Fruit fly (Drosophila melanogaster) whole organism, prepupa: Measurements from ENCODE around the gene RanBP3.

Experiments
- CG10669 ChIP-seq: fragments of 200-800 bp; sonication (Bioruptor generic); optimal IDR thresholded peaks from 3 replicates; lab custom pipeline; 2018; ENCODE audit warnings: missing biosample characterization, mild to moderate bottlenecking, missing genetic modification characterization, moderate library complexity
- CG11762 ChIP-seq: fragments of 200-800 bp; sonication (Bioruptor generic); optimal IDR thresholded peaks from 3 replicates; lab custom pipeline; 2016; ENCODE audit warnings: missing biosample characterization, missing genetic modification characterization; ENCODE audit not compliant: insufficient read depth
- CG11902 ChIP-seq: fragments of 200-800 bp; sonication (Bioruptor generic); optimal IDR thresholded peaks from 3 replicates; lab custom pipeline; 2016; ENCODE audit warnings: missing biosample characterization, missing genetic modification characterization
- CG15336 ChIP-seq: fragments of 200-800 bp; sonication (Bioruptor generic); IDR thresholded peaks from 2 replicates; pipeline ENCODE4 v1.3.6; 2022; ENCODE audit warnings: missing biosample characterization, missing genetic modification characterization
- CG16779 ChIP-seq: fragments of 200-800 bp; sonication (Bioruptor generic); optimal IDR thresholded peaks from 3 replicates; lab custom pipeline; 2017; ENCODE audit warnings: missing biosample characterization, mild to moderate bottlenecking, missing genetic modification characterization
- CG3032 ChIP-seq: fragments of 200-800 bp; optimal IDR thresholded peaks from 2 replicates; lab custom pipeline; 2019; ENCODE audit warnings: missing biosample characterization, mild to moderate bottlenecking, missing genetic modification characterization, moderate library complexity
- CG34406 ChIP-seq: fragments of 200-800 bp; sonication (Bioruptor generic); optimal IDR thresholded peaks from 3 replicates; lab custom pipeline; 2016; ENCODE audit warnings: missing biosample characterization, missing genetic modification characterization
- CG3919 ChIP-seq: fragments of 200-800 bp; sonication (Bioruptor generic); optimal IDR thresholded peaks from 3 replicates; lab custom pipeline; 2016; ENCODE audit warnings: missing biosample characterization, missing genetic modification characterization
- CG4318 ChIP-seq: fragments of 200-800 bp; sonication (Bioruptor generic); optimal IDR thresholded peaks from 3 replicates; lab custom pipeline; 2017; ENCODE audit warnings: missing biosample characterization, mild to moderate bottlenecking, missing genetic modification characterization
- CG6163 ChIP-seq: fragments of 200-800 bp; sonication (Bioruptor generic); IDR thresholded peaks from 3 replicates; pipeline ENCODE4 v1.3.6; 2022; ENCODE audit warnings: missing biosample characterization, missing genetic modification characterization
- CG6276 ChIP-seq: fragments of 200-800 bp; sonication (Bioruptor generic); optimal IDR thresholded peaks from 2 replicates; lab custom pipeline; 2017; ENCODE audit warnings: missing biosample characterization, mild to moderate bottlenecking, missing genetic modification characterization
- CG6808 ChIP-seq: fragments of 200-800 bp; sonication (Bioruptor generic); optimal IDR thresholded peaks from 3 replicates; lab custom pipeline; 2017; ENCODE audit warnings: missing biosample characterization, missing genetic modification characterization, mild to moderate bottlenecking, moderate library complexity, missing genetic modification reagents
- CG6854 ChIP-seq: fragments of 200-800 bp; sonication (Bioruptor generic); optimal IDR thresholded peaks from 2 replicates; lab custom pipeline; 2017; ENCODE audit warnings: missing biosample characterization, mild to moderate bottlenecking, missing genetic modification characterization
- CG7368 ChIP-seq: fragments of 200-800 bp; sonication (Bioruptor generic); optimal IDR thresholded peaks from 3 replicates; lab custom pipeline; 2016; ENCODE audit warnings: missing biosample characterization, missing genetic modification characterization
- CG8119 ChIP-seq: fragments of 200-800 bp; sonication (Bioruptor generic); IDR thresholded peaks from 3 replicates; pipeline ENCODE4 v1.3.6; 2022; ENCODE audit warnings: missing biosample characterization, missing genetic modification characterization
- CG8319 ChIP-seq: fragments of 200-800 bp; sonication (Bioruptor generic); optimal IDR thresholded peaks from 3 replicates; lab custom pipeline; 2016; ENCODE audit warnings: missing biosample characterization, missing genetic modification characterization
- Eip75B ChIP-seq: fragments of 200-800 bp; sonication (Bioruptor generic); optimal IDR thresholded peaks from 3 replicates; lab custom pipeline; 2016; ENCODE audit warnings: missing biosample characterization, missing genetic modification characterization
- Eip78C ChIP-seq: fragments of 200-800 bp; sonication (Bioruptor generic); peaks from one replicate; lab custom pipeline; 2016; ENCODE audit warnings: missing biosample characterization, missing genetic modification characterization
- Eip93F ChIP-seq: fragments of 200-800 bp; sonication (Bioruptor generic); optimal IDR thresholded peaks from 2 replicates; lab custom pipeline; 2016; ENCODE audit warnings: missing biosample characterization, mild to moderate bottlenecking, missing genetic modification characterization
- Ets96B ChIP-seq: fragments of 200-800 bp; optimal IDR thresholded peaks from 2 replicates; lab custom pipeline; 2019; ENCODE audit warnings: missing biosample characterization, mild to moderate bottlenecking, missing genetic modification characterization, moderate library complexity
- Gug ChIP-seq: fragments of 200-800 bp; sonication (Bioruptor generic); IDR thresholded peaks from 2 replicates; pipeline ENCODE4 v1.3.6; 2022; ENCODE audit warnings: missing biosample characterization, missing genetic modification characterization
- Hr38 ChIP-seq: sonication (Bioruptor generic); optimal IDR thresholded peaks from 2 replicates; lab custom pipeline; 2016; ENCODE audit warnings: missing biosample characterization, missing genetic modification characterization
- Hr39 ChIP-seq: fragments of 200-800 bp; sonication (Bioruptor generic); optimal IDR thresholded peaks from 2 replicates; lab custom pipeline; 2016; ENCODE audit warnings: missing biosample characterization, missing genetic modification characterization
- Smox ChIP-seq: fragments of 200-800 bp; sonication (Bioruptor generic); optimal IDR thresholded peaks from 3 replicates; lab custom pipeline; 2016; ENCODE audit warnings: missing biosample characterization, missing genetic modification characterization
- Sox14 ChIP-seq: fragments of 200-800 bp; sonication (Bioruptor generic); optimal IDR thresholded peaks from 3 replicates; lab custom pipeline; 2016; ENCODE audit warnings: missing biosample characterization, missing genetic modification characterization
- acj6 ChIP-seq: fragments of 200-800 bp; sonication (Bioruptor generic); optimal IDR thresholded peaks from 3 replicates; lab custom pipeline; 2016; ENCODE audit warnings: missing biosample characterization, missing genetic modification characterization
- cyc ChIP-seq: fragments of 200-800 bp; sonication (Bioruptor generic); optimal IDR thresholded peaks from 3 replicates; lab custom pipeline; 2016; ENCODE audit warnings: missing biosample characterization, missing genetic modification characterization
- dac ChIP-seq: fragments of 200-800 bp; sonication (Bioruptor generic); optimal IDR thresholded peaks from 2 replicates; lab custom pipeline; 2017; ENCODE audit warnings: missing biosample characterization, mild to moderate bottlenecking, missing genetic modification characterization
- dsx ChIP-seq: fragments of 200-800 bp; optimal IDR thresholded peaks from 3 replicates; lab custom pipeline; 2019; ENCODE audit warnings: missing biosample characterization, mild to moderate bottlenecking, missing genetic modification characterization, moderate library complexity; ENCODE audit not compliant: poor library complexity, severe bottlenecking
- esn ChIP-seq: fragments of 200-800 bp; sonication (Bioruptor generic); optimal IDR thresholded peaks from 2 replicates; lab custom pipeline; 2016; ENCODE audit warnings: missing biosample characterization, mild to moderate bottlenecking, missing genetic modification characterization, moderate library complexity
- fd59A ChIP-seq: fragments of 200-800 bp; sonication (Bioruptor generic); optimal IDR thresholded peaks from 2 replicates; lab custom pipeline; 2017; ENCODE audit warnings: missing biosample characterization, mild to moderate bottlenecking, missing genetic modification characterization, missing genetic modification reagents
- fd85E ChIP-seq: fragments of 200-800 bp; sonication (Bioruptor generic); optimal IDR thresholded peaks from 3 replicates; lab custom pipeline; 2016; ENCODE audit warnings: missing biosample characterization, missing genetic modification characterization
- fkh ChIP-seq: fragments of 200-800 bp; sonication (Bioruptor generic); optimal IDR thresholded peaks from 3 replicates; lab custom pipeline; 2017; ENCODE audit warnings: missing biosample characterization, mild to moderate bottlenecking, missing genetic modification characterization, moderate library complexity
- lz ChIP-seq: fragments of 200-800 bp; sonication (Bioruptor generic); optimal IDR thresholded peaks from 3 replicates; lab custom pipeline; 2016; ENCODE audit warnings: missing biosample characterization, missing genetic modification characterization
- salr ChIP-seq, 2 experiments: fragments of 200-800 bp; sonication (Bioruptor generic); optimal IDR thresholded peaks; 3 replicates each; lab custom pipeline; 2016 to 2018; ENCODE audit warnings: missing biosample characterization in 2 of 2, missing genetic modification characterization in 2 of 2, mild to moderate bottlenecking in 1 of 2
- ss ChIP-seq, 2 experiments: fragments of 200-800 bp; sonication (Bioruptor generic); optimal IDR thresholded peaks; 2 replicates in 1 of 2; 3 replicates in 1 of 2; lab custom pipeline; 2017 to 2018; ENCODE audit warnings: mild to moderate bottlenecking in 2 of 2, missing biosample characterization in 2 of 2, missing genetic modification characterization in 2 of 2, moderate library complexity in 1 of 2
- svp ChIP-seq: fragments of 200-800 bp; sonication (Bioruptor generic); peaks from one replicate; lab custom pipeline; 2016; ENCODE audit warnings: missing biosample characterization, missing genetic modification characterization
- topi ChIP-seq: fragments of 200-800 bp; sonication (Bioruptor generic); optimal IDR thresholded peaks from 3 replicates; lab custom pipeline; 2016; ENCODE audit warnings: missing biosample characterization, missing genetic modification characterization
- vri ChIP-seq: fragments of 200-800 bp; sonication (Bioruptor generic); optimal IDR thresholded peaks from 3 replicates; lab custom pipeline; 2016; ENCODE audit warnings: missing biosample characterization, mild to moderate bottlenecking, missing genetic modification characterization

RanBP3 gene

DNA sequence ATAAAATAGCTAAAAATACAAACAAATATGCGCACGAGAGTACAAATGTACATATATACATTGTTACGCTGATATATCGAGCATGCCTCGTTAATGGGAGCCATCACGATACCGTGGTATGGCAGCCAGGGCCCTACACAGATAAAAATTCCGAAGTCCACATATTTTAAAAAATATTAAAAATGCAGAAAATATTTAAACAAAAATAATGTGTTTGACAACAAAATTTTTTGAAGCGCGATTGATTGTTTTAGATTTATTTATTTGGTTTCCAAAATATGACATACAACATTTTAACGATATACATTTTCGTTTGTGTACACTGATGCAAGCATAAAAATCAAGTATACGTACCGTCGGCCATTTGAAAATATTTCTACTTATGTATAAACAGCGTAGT lies 25.9 kb downstream of the RanBP3 start (continued):
- TF ChIP-seq Gug (GFP tag; lab: Robert Waterston, UW) (peak; percentile 81), CG11902 (GFP tag; lab: Kevin White, UChicago) (peak; percentile 33), CG15336 (GFP tag; lab: Robert Waterston, UW) (peak; percentile 85), CG4318 (peak; percentile 33), Eip93F (GFP tag; lab: Kevin White, UChicago) (no peak), CG11762 (GFP tag; lab: Kevin White, UChicago) (peak; percentile 5), CG6276 (GFP tag; lab: Kevin White, UChicago) (peak; percentile 75), topi (GFP tag; lab: Kevin White, UChicago) (peak; percentile 62), acj6 (GFP tag; lab: Kevin White, UChicago) (peak; percentile 63), svp (GFP tag; lab: Kevin White, UChicago) (peak; percentile 84), dac (peak; percentile 8), Eip78C (GFP tag; lab: Kevin White, UChicago) (peak; percentile 93), esn (GFP tag; lab: Kevin White, UChicago) (peak; percentile 78), CG10669 (GFP tag; lab: Kevin White, UChicago) (peak; percentile 55), CG6808 (GFP tag; lab: Kevin White, UChicago) (peak; percentile 61), fd85E (peak; percentile 20), Eip75B (GFP tag; lab: Kevin White, UChicago) (peak; percentile 67), cyc (GFP tag; lab: Kevin White, UChicago) (peak; percentile 52)

DNA sequence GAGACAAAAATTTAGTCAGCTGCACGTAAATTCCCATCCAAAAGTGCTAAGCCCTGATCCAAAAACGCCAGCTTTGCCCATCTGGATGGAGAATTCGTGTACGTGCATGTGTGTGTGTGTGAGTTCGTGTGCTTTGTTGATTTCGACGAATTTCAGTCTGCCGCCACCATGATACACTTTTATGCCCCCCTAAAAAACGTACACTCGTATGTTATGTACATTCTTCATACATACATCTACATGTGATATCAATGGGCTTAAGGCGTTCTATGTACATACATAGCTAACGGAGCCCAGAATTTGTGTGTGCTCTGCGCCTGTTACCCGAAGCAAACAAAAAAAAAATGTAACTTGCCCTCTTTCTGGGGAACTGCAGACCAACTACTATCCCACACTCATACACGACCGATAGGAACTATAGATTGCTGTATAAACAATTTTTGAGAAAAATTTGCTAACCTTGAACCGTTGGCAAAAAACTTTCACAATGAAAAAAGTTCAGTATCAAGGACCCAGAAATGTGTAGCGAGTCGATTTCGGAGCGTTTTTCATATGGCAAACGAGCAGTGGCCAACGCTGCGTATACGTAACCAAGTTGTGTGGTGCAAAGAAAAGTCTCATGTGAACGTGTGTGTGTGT lies 26.8 kb downstream of the RanBP3 start:
- TF ChIP-seq fkh (GFP tag; lab: Kevin White, UChicago) (peak; percentile 92), Sox14 (no peak), Eip78C (GFP tag; lab: Kevin White, UChicago) (peak; percentile 42), svp (GFP tag; lab: Kevin White, UChicago) (peak; percentile 74), vri (GFP tag; lab: Kevin White, UChicago) (peak; percentile 44)

DNA sequence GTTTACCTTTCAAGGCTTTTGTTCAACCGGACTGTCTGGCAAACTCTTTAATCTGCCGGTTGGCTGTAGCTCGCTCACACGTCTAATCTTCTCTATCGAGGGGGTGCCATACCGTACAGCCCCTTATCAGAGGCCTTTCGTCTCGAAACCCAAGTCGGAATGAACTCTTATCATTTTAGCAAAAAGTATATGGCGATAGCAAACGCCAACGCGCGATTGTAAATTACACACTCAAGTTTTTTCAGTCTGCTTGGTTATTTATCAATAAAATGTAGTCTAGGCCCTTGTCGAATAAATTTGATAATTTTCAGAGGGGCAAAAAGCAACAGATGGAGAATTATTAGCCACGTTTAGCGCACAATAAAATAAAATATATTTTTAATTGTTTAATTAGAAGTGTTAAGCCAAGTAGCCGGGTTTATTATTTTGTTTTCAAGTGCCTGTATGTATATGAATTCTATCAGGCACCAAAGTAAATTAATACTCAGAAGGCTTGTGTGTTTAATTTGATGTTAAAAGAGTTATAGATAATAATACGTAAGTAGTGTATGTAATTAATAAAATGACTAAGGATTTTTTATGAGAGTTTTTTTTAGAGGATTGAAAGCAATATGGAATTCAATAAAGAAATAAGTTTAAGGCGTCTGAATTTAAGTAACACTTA lies 27.7 kb downstream of the RanBP3 start:
- TF ChIP-seq svp (GFP tag; lab: Kevin White, UChicago) (peak; percentile 83), Eip78C (GFP tag; lab: Kevin White, UChicago) (peak; percentile 1), fkh (GFP tag; lab: Kevin White, UChicago) (peak; percentile 34), Ets96B (tag; lab: Kevin White, UChicago) (no peak), vri (GFP tag; lab: Kevin White, UChicago) (peak; percentile 72), CG11762 (GFP tag; lab: Kevin White, UChicago) (no peak), lz (GFP tag; lab: Kevin White, UChicago) (no peak), Eip93F (GFP tag; lab: Kevin White, UChicago) (peak; percentile 75)

DNA sequence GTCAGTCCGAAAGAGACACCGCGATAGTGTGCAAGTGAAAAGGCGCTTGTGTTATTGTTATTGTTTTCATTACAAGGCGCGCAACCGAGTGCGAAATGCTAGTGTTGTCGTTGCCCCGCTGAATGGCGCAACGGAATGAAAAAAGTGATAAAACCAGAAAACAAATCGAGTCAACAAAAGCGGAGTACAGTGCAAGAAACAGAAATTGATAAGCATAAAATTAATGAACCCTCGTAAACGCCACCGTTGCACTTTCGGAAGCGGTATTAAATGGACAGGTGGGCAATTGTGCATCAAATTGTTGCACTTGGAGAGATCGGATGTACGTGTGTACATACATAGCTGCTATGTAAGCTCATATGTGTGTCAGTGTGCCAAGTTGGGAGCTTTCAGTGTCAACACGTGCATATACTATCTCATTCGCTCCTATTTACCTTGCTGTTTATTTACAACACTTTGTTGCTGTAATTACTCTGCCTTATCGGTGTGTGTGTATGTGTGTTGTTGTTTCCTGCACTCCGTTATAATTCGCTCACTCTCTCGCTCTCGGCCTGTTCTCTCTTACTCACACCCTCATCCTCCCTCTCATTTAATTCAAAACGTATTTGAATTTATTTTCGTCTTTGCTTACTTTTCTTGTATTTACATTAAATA lies 29.1 kb downstream of the RanBP3 start:
- TF ChIP-seq Hr39 (GFP tag; lab: Kevin White, UChicago), result peak; percentile 15
- TF ChIP-seq Sox14, result peak; percentile 36
- TF ChIP-seq CG6854, result peak; percentile 6
- peak; percentile 55 to 61 for TF ChIP-seq ss (GFP tag; optimal IDR thresholded peaks at IDR 0.05; lab: Kevin White, UChicago)
- no peak for TF ChIP-seq Smox
- TF ChIP-seq CG15336 (GFP tag; lab: Robert Waterston, UW), result peak; percentile 71
- TF ChIP-seq Gug (GFP tag; lab: Robert Waterston, UW), result peak; percentile 52; the same call in 1 of the 2 replicates
- no peak for TF ChIP-seq CG11902 (GFP tag; lab: Kevin White, UChicago)
- peak; percentile 78 for TF ChIP-seq CG7368
- peak; percentile 61 for TF ChIP-seq CG3919
- TF ChIP-seq CG3032 (tag; lab: Kevin White, UChicago), result no peak
- TF ChIP-seq salr (GFP tag; optimal IDR thresholded peaks at IDR 0.05; lab: Kevin White, UChicago), result peak in 1 of 2 experiments; percentile 39
- peak; percentile 91 for TF ChIP-seq Eip78C (GFP tag; lab: Kevin White, UChicago)
- peak; percentile 48 for TF ChIP-seq CG8319 (GFP tag; lab: Kevin White, UChicago)
- TF ChIP-seq CG34406 (GFP tag; lab: Kevin White, UChicago), result no peak
- TF ChIP-seq Ets96B (tag; lab: Kevin White, UChicago), result no peak
- no peak for TF ChIP-seq fd59A (GFP tag; lab: Kevin White, UChicago)
- TF ChIP-seq CG6276 (GFP tag; lab: Kevin White, UChicago), result peak; percentile 33
- peak; percentile 80 for TF ChIP-seq dsx (GFP tag; lab: Kevin White, UChicago)
- no peak for TF ChIP-seq fd85E
- TF ChIP-seq acj6 (GFP tag; lab: Kevin White, UChicago), result peak; percentile 13
- TF ChIP-seq Hr38 (GFP tag; lab: Kevin White, UChicago), result no peak
- peak; percentile 65 for TF ChIP-seq CG6163 (GFP tag; lab: Robert Waterston, UW)
- TF ChIP-seq CG16779, result peak; percentile 23
- no peak for TF ChIP-seq cyc (GFP tag; lab: Kevin White, UChicago)
- no peak for TF ChIP-seq Eip93F (GFP tag; lab: Kevin White, UChicago)
- peak; percentile 74 for TF ChIP-seq CG8119 (GFP tag; lab: Robert Waterston, UW)
